Worm (Caenorhabditis elegans) whole organism, L4 larva: ENCODE results near the gene mdt-21.

ENCODE experiments used
- hlh-30 ChIP-seq: sonication (generic microtip); optimal IDR thresholded peaks from 2 replicates; lab custom pipeline; 2017; ENCODE audit warnings: antibody characterized with exemption, mild to moderate bottlenecking, missing genetic modification characterization, missing compliant biosample characterization; ENCODE audit not compliant: insufficient read depth
- lin-1 ChIP-seq: fragments of 200-800 bp; sonication (Bioruptor generic); IDR thresholded peaks from 2 replicates; pipeline ENCODE4 v1.3.6; 2022; ENCODE audit warnings: missing genetic modification reagents, missing genetic modification characterization, missing compliant biosample characterization
- lsy-2 ChIP-seq, 2 experiments: fragments of 150-350 bp in 1 of 2; sonication (generic microtip) in 1 of 2; optimal IDR thresholded peaks; 2 replicates each; lab custom pipeline; 2014 to 2017; ENCODE audit warnings: missing biosample characterization in 2 of 2, missing genetic modification characterization in 2 of 2
- nhr-237 ChIP-seq: sonication (generic microtip); optimal IDR thresholded peaks from 2 replicates; lab custom pipeline; 2017; ENCODE audit warnings: missing biosample characterization, missing genetic modification characterization
- spr-1 ChIP-seq: sonication (generic microtip); optimal IDR thresholded peaks from 2 replicates; lab custom pipeline; 2016; ENCODE audit warnings: mild to moderate bottlenecking, missing genetic modification characterization, missing compliant biosample characterization
- unc-130 ChIP-seq: sonication (generic microtip); optimal IDR thresholded peaks from 2 replicates; lab custom pipeline; 2016; ENCODE audit warnings: missing genetic modification reagents, missing genetic modification characterization, missing compliant biosample characterization
- ztf-11 ChIP-seq: fragments of 150-350 bp; optimal IDR thresholded peaks from 2 replicates; lab custom pipeline; 2014; ENCODE audit warnings: missing biosample characterization, missing genetic modification characterization

ce11 chrIII:11795448-11795847, 18.0 kb downstream of the mdt-21 start, which contains the start of gene twk-39:
- TF ChIP-seq lin-1 (GFP tag; lab: Robert Waterston, UW) (no peak), nhr-237 (tag; lab: Kevin White, UChicago) (no peak), hlh-30 (no peak), ztf-11 (tag; lab: Kevin White, UChicago) (no peak), lsy-2 (tag; optimal IDR thresholded peaks at IDR 0.05; lab: Kevin White, UChicago) (no peak), unc-130 (GFP tag; lab: Kevin White, UChicago) (no peak), spr-1 (tag; lab: Kevin White, UChicago) (no peak)
